Comparison of ENCODE assay signal across 1 fruit fly cellular context in the genomic region with DNA sequence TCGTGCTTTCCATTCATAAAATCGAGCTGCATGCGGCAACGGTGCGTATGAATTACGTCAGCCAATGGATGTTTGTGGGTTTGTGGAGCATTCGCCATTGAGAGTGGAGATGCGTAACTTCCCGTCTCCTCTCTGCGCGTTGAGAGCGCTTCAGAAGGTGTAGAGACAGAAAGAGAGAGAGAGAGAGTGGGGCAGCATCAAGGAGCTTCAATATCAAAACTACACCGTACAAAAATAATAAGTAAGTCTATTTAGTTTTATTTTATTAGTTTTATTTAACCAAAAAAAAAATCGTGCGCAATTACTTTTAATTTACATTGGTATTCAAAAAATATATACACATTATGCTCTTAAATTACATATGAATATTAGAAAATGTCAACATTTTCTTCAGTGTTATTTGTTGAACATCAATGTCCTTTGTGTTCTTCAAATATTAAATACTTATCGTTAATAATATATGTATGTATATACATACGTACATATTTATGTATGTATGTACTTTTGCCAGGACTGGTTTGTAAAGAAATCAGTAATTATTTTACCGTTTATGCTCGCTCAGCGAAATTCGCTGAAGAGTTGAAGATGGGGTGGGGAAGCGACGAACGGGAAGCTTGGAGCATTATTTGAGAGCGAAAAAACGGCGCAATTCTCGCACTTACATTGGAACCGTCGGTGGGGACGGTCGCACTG.
TF ChIP-seq lines count a peak whose summit lies in the region.

Gene CG10365 (plus strand): TSS at position 652 of the 693 bp plus-strand sequence.

TF ChIP-seq in whole organism, embryonic, 481 proteins besides CTCF, POLR2A, EP300 and RAD21 (continued from another document and continues in another):
- TF ChIP-seq CG8290 (GFP tag; optimal IDR thresholded peaks at IDR 0.05; lab: Kevin White, UChicago): peak; percentile 26
- no peak for TF ChIP-seq CG8290 (tag; optimal IDR thresholded peaks at IDR 0.05; lab: Kevin White, UChicago)
- peak; percentile 91 for TF ChIP-seq CG32532 (GFP tag; IDR thresholded peaks at IDR 0.05; lab: Robert Waterston, UW)
- TF ChIP-seq crol (GFP tag; IDR thresholded peaks at IDR 0.05; lab: Robert Waterston, UW): peak; percentile 77
- peak; percentile 81 for TF ChIP-seq ind (GFP tag; optimal IDR thresholded peaks at IDR 0.05; lab: Kevin White, UChicago)
- peak; percentile 16 to 77 for TF ChIP-seq bsh (GFP tag; optimal IDR thresholded peaks at IDR 0.05; lab: Kevin White, UChicago)
- no peak for TF ChIP-seq ro (GFP tag; IDR thresholded peaks at IDR 0.05; lab: Robert Waterston, UW)
- TF ChIP-seq CG17612 (GFP tag; IDR thresholded peaks at IDR 0.05; lab: Robert Waterston, UW): peak; percentile 72
- TF ChIP-seq fru (optimal IDR thresholded peaks at IDR 0.05; lab: Kevin White, UChicago): no peak
- no peak for TF ChIP-seq sima (GFP tag; optimal IDR thresholded peaks at IDR 0.05; lab: Kevin White, UChicago)
- peak in 1 of 2 experiments; percentile 13 for TF ChIP-seq insv (GFP tag; optimal IDR thresholded peaks at IDR 0.05; lab: Kevin White, UChicago)
- TF ChIP-seq mirr (GFP tag; optimal IDR thresholded peaks at IDR 0.05; lab: Kevin White, UChicago): no peak
- TF ChIP-seq Max (GFP tag; optimal IDR thresholded peaks at IDR 0.05; lab: Kevin White, UChicago): no peak
- TF ChIP-seq en (GFP tag; optimal IDR thresholded peaks at IDR 0.05; lab: Kevin White, UChicago): no peak
- TF ChIP-seq emc (GFP tag; optimal IDR thresholded peaks at IDR 0.05; lab: Kevin White, UChicago): no peak
- TF ChIP-seq NFAT (GFP tag; IDR thresholded peaks at IDR 0.05; lab: Robert Waterston, UW): peak; percentile 50; the same call in 1 of the 2 replicates
- TF ChIP-seq pfk (GFP tag; optimal IDR thresholded peaks at IDR 0.05; lab: Kevin White, UChicago): no peak
- TF ChIP-seq eyg (GFP tag; optimal IDR thresholded peaks at IDR 0.05; lab: Kevin White, UChicago): no peak
- TF ChIP-seq toy (GFP tag; IDR thresholded peaks at IDR 0.05; lab: Robert Waterston, UW): no peak
- peak; percentile 85 for TF ChIP-seq CG6683 (GFP tag; optimal IDR thresholded peaks at IDR 0.05; lab: Kevin White, UChicago)
- TF ChIP-seq Myb (GFP tag; optimal IDR thresholded peaks at IDR 0.05; lab: Kevin White, UChicago): no peak
- TF ChIP-seq Atf3 (GFP tag; optimal IDR thresholded peaks at IDR 0.05; lab: Kevin White, UChicago): no peak
- TF ChIP-seq cad (GFP tag; optimal IDR thresholded peaks at IDR 0.05; lab: Kevin White, UChicago): no peak
- no peak for TF ChIP-seq CG12071 (GFP tag; optimal IDR thresholded peaks at IDR 0.05; lab: Kevin White, UChicago)
- TF ChIP-seq MESR4 (GFP tag; optimal IDR thresholded peaks at IDR 0.05; lab: Kevin White, UChicago): no peak
- TF ChIP-seq scrt (GFP tag; optimal IDR thresholded peaks at IDR 0.05; lab: Kevin White, UChicago): peak; percentile 81
- no peak for TF ChIP-seq Bteb2 (GFP tag; optimal IDR thresholded peaks at IDR 0.05; lab: Kevin White, UChicago)
- peak; percentile 85 for TF ChIP-seq Dbx (GFP tag; IDR thresholded peaks at IDR 0.05; lab: Robert Waterston, UW)
- TF ChIP-seq sqz (GFP tag; optimal IDR thresholded peaks at IDR 0.05; lab: Kevin White, UChicago): peak; percentile 52
- TF ChIP-seq CG10959 (GFP tag; IDR thresholded peaks at IDR 0.05; lab: Robert Waterston, UW): no peak
- peak; percentile 85 for TF ChIP-seq lmd (GFP tag; IDR thresholded peaks at IDR 0.05; lab: Robert Waterston, UW)
- TF ChIP-seq CG13296 (GFP tag; optimal IDR thresholded peaks at IDR 0.05; lab: Kevin White, UChicago): peak; percentile 91
- TF ChIP-seq br (optimal IDR thresholded peaks at IDR 0.05; lab: Kevin White, UChicago): no peak
- no peak for TF ChIP-seq ab (GFP tag; optimal IDR thresholded peaks at IDR 0.05; lab: Kevin White, UChicago)
- TF ChIP-seq dysf (GFP tag; IDR thresholded peaks at IDR 0.05; lab: Robert Waterston, UW): peak; percentile 89
- peak; percentile 76 for TF ChIP-seq D19A (tag; optimal IDR thresholded peaks at IDR 0.05; lab: Kevin White, UChicago)
- TF ChIP-seq CG11085 (GFP tag; IDR thresholded peaks at IDR 0.05; lab: Robert Waterston, UW): peak; percentile 76
- peak; percentile 57 for TF ChIP-seq slou (GFP tag; optimal IDR thresholded peaks at IDR 0.05; lab: Kevin White, UChicago)
- peak; percentile 52 for TF ChIP-seq NfI (GFP tag; optimal IDR thresholded peaks at IDR 0.05; lab: Kevin White, UChicago)
- TF ChIP-seq Med (GFP tag; lab: Kevin White, UChicago): peak; percentile 76
- TF ChIP-seq hkb (optimal IDR thresholded peaks at IDR 0.05; lab: Kevin White, UChicago): no peak
- peak; percentile 84 for TF ChIP-seq hkb (GFP tag; IDR thresholded peaks at IDR 0.05; lab: Robert Waterston, UW)
- TF ChIP-seq fu2 (GFP tag; optimal IDR thresholded peaks at IDR 0.05; lab: Kevin White, UChicago): no peak
- TF ChIP-seq Hr51 (GFP tag; optimal IDR thresholded peaks at IDR 0.05; lab: Kevin White, UChicago): peak in 1 of 2 experiments; percentile 97
- TF ChIP-seq z (GFP tag; IDR thresholded peaks at IDR 0.05; lab: Robert Waterston, UW): 0 out of 3 replicates have a peak, but pooled peaks have one; percentile 29
- peak; percentile 90 for TF ChIP-seq CG8388 (GFP tag; optimal IDR thresholded peaks at IDR 0.05; lab: Kevin White, UChicago)
- TF ChIP-seq CG14441 (GFP tag; IDR thresholded peaks at IDR 0.05; lab: Robert Waterston, UW): peak; percentile 83
- TF ChIP-seq Adf1 (GFP tag; IDR thresholded peaks at IDR 0.05; lab: Robert Waterston, UW): peak; percentile 50
- TF ChIP-seq HHEX (GFP tag; optimal IDR thresholded peaks at IDR 0.05; lab: Kevin White, UChicago): peak; percentile 87
- TF ChIP-seq ken (GFP tag; IDR thresholded peaks at IDR 0.05; lab: Robert Waterston, UW): no peak
- peak; percentile 61; the same call in 1 of the 2 replicates for TF ChIP-seq Awh (GFP tag; IDR thresholded peaks at IDR 0.05; lab: Robert Waterston, UW)
- TF ChIP-seq H2.0 (GFP tag; IDR thresholded peaks at IDR 0.05; lab: Robert Waterston, UW): peak; percentile 82
- peak; percentile 59 for TF ChIP-seq B-H2 (GFP tag; optimal IDR thresholded peaks at IDR 0.05; lab: Kevin White, UChicago)
- no peak for TF ChIP-seq Side (GFP tag; optimal IDR thresholded peaks at IDR 0.05; lab: Kevin White, UChicago)
- peak; percentile 74 for TF ChIP-seq CG12104 (GFP tag; optimal IDR thresholded peaks at IDR 0.05; lab: Kevin White, UChicago)
- TF ChIP-seq PHDP (tag; optimal IDR thresholded peaks at IDR 0.05; lab: Kevin White, UChicago): peak; percentile 96
- TF ChIP-seq CG17359 (tag; optimal IDR thresholded peaks at IDR 0.05; lab: Kevin White, UChicago): peak; percentile 93
- TF ChIP-seq CG7928 (GFP tag; optimal IDR thresholded peaks at IDR 0.05; lab: Kevin White, UChicago): no peak
- TF ChIP-seq NC2β (GFP tag; optimal IDR thresholded peaks at IDR 0.05; lab: Kevin White, UChicago): no peak
- TF ChIP-seq CG9609 (GFP tag; optimal IDR thresholded peaks at IDR 0.05; lab: Kevin White, UChicago): no peak
- TF ChIP-seq bbx (GFP tag; IDR thresholded peaks at IDR 0.05; lab: Robert Waterston, UW; ENCODE audit: partially characterized antibody): 0 out of 2 replicates have a peak, but pooled peaks have one; percentile 13
- no peak for TF ChIP-seq Doc2 (GFP tag; IDR thresholded peaks at IDR 0.05; lab: Robert Waterston, UW)
- TF ChIP-seq al (GFP tag; IDR thresholded peaks at IDR 0.05; lab: Robert Waterston, UW): peak; percentile 68
- TF ChIP-seq CG1024 (GFP tag; IDR thresholded peaks at IDR 0.05; lab: Robert Waterston, UW): peak; percentile 60
- no peak for TF ChIP-seq pnt (GFP tag; optimal IDR thresholded peaks at IDR 0.05; lab: Kevin White, UChicago)
- peak; percentile 58 for TF ChIP-seq CG18476 (GFP tag; optimal IDR thresholded peaks at IDR 0.05; lab: Kevin White, UChicago)
- TF ChIP-seq CG2875 (GFP tag; optimal IDR thresholded peaks at IDR 0.05; lab: Kevin White, UChicago): peak; percentile 33
- TF ChIP-seq CG5180 (GFP tag; optimal IDR thresholded peaks at IDR 0.05; lab: Kevin White, UChicago): peak; percentile 70
- TF ChIP-seq vfl (GFP tag; optimal IDR thresholded peaks at IDR 0.05; lab: Kevin White, UChicago): no peak
- no peak for TF ChIP-seq yki (optimal IDR thresholded peaks at IDR 0.05; lab: Kevin White, UChicago)
- peak; percentile 79 for TF ChIP-seq ttk (GFP tag; IDR thresholded peaks at IDR 0.05; lab: Robert Waterston, UW)
- no peak for TF ChIP-seq pros (GFP tag; optimal IDR thresholded peaks at IDR 0.05; lab: Kevin White, UChicago)
- peak; percentile 78 to 89 for TF ChIP-seq Trl (optimal IDR thresholded peaks at IDR 0.05; lab: Kevin White, UChicago)
- no peak for TF ChIP-seq Trl (GFP tag; optimal IDR thresholded peaks at IDR 0.05; lab: Kevin White, UChicago)
- TF ChIP-seq CG18599 (GFP tag; optimal IDR thresholded peaks at IDR 0.05; lab: Kevin White, UChicago): peak; percentile 95
- peak; percentile 56 for TF ChIP-seq CG18764 (GFP tag; optimal IDR thresholded peaks at IDR 0.05; lab: Kevin White, UChicago)
- TF ChIP-seq CG3281 (GFP tag; optimal IDR thresholded peaks at IDR 0.05; lab: Kevin White, UChicago): peak; percentile 86
- TF ChIP-seq Hand (GFP tag; optimal IDR thresholded peaks at IDR 0.05; lab: Kevin White, UChicago): peak; percentile 88
- no peak for TF ChIP-seq CG31224 (GFP tag; IDR thresholded peaks at IDR 0.05; lab: Robert Waterston, UW)
- peak; percentile 33 for TF ChIP-seq corto (GFP tag; optimal IDR thresholded peaks at IDR 0.05; lab: Kevin White, UChicago)
- no peak for TF ChIP-seq slp2 (GFP tag; optimal IDR thresholded peaks at IDR 0.05; lab: Kevin White, UChicago)
- peak; percentile 65 for TF ChIP-seq CG5245 (GFP tag; optimal IDR thresholded peaks at IDR 0.05; lab: Kevin White, UChicago)
- TF ChIP-seq tup (GFP tag; optimal IDR thresholded peaks at IDR 0.05; lab: Kevin White, UChicago): no peak
- TF ChIP-seq CG17361 (GFP tag; IDR thresholded peaks at IDR 0.05; lab: Robert Waterston, UW): peak; percentile 92
- no peak for TF ChIP-seq disco-r (GFP tag; optimal IDR thresholded peaks at IDR 0.05; lab: Kevin White, UChicago)
- TF ChIP-seq crp (GFP tag; optimal IDR thresholded peaks at IDR 0.05; lab: Kevin White, UChicago): peak in 1 of 2 experiments; percentile 46
- TF ChIP-seq mld (GFP tag; IDR thresholded peaks at IDR 0.05; lab: Robert Waterston, UW; ENCODE audit: partially characterized antibody): no peak
- peak; percentile 96 for TF ChIP-seq CG7839 (tag; optimal IDR thresholded peaks at IDR 0.05; lab: Kevin White, UChicago)
- TF ChIP-seq ash1 (GFP tag; optimal IDR thresholded peaks at IDR 0.05; lab: Kevin White, UChicago): no peak
- peak; percentile 58; the same call in 1 of the 3 replicates for TF ChIP-seq ase (GFP tag; IDR thresholded peaks at IDR 0.05; lab: Robert Waterston, UW)
- TF ChIP-seq CG8765 (GFP tag; IDR thresholded peaks at IDR 0.05; lab: Robert Waterston, UW): no peak
- TF ChIP-seq HLH4C (GFP tag; IDR thresholded peaks at IDR 0.05; lab: Robert Waterston, UW; ENCODE audit: partially characterized antibody): no peak
- no peak for TF ChIP-seq CG15073 (GFP tag; optimal IDR thresholded peaks at IDR 0.05; lab: Kevin White, UChicago)
- TF ChIP-seq onecut (GFP tag; IDR thresholded peaks at IDR 0.05; lab: Robert Waterston, UW): peak; percentile 74
- TF ChIP-seq maf-S (GFP tag; optimal IDR thresholded peaks at IDR 0.05; lab: Kevin White, UChicago): no peak
- peak; percentile 58 for TF ChIP-seq CG17829 (tag; optimal IDR thresholded peaks at IDR 0.05; lab: Kevin White, UChicago)
- no peak for TF ChIP-seq CG9876 (GFP tag; optimal IDR thresholded peaks at IDR 0.05; lab: Kevin White, UChicago)
- no peak for TF ChIP-seq CG13287 (GFP tag; IDR thresholded peaks at IDR 0.05; lab: Robert Waterston, UW; ENCODE audit: partially characterized antibody)
- TF ChIP-seq wdn (GFP tag; IDR thresholded peaks at IDR 0.05; lab: Robert Waterston, UW): peak; percentile 70
- peak; percentile 65 for TF ChIP-seq ssp (GFP tag; IDR thresholded peaks at IDR 0.05; lab: Robert Waterston, UW)
- TF ChIP-seq HLHmδ (GFP tag; optimal IDR thresholded peaks at IDR 0.05; lab: Kevin White, UChicago): no peak
- peak; percentile 81 for TF ChIP-seq Ssrp (tag; optimal IDR thresholded peaks at IDR 0.05; lab: Kevin White, UChicago)
- no peak for TF ChIP-seq CG30431 (GFP tag; optimal IDR thresholded peaks at IDR 0.05; lab: Kevin White, UChicago)
- TF ChIP-seq jing (GFP tag; optimal IDR thresholded peaks at IDR 0.05; lab: Kevin White, UChicago): no peak
- TF ChIP-seq CG11504 (tag; optimal IDR thresholded peaks at IDR 0.05; lab: Kevin White, UChicago): peak; percentile 95
- TF ChIP-seq jigr1 (GFP tag; IDR thresholded peaks at IDR 0.05; lab: Robert Waterston, UW): no peak
- peak; percentile 93 for TF ChIP-seq CoRest (tag; optimal IDR thresholded peaks at IDR 0.05; lab: Kevin White, UChicago)
- no peak for TF ChIP-seq ham (GFP tag; IDR thresholded peaks at IDR 0.05; lab: Robert Waterston, UW)
- TF ChIP-seq Eip74EF (GFP tag; optimal IDR thresholded peaks at IDR 0.05; lab: Kevin White, UChicago): peak in 1 of 2 experiments; percentile 93
- peak; percentile 64 for TF ChIP-seq CG8281 (tag; optimal IDR thresholded peaks at IDR 0.05; lab: Kevin White, UChicago)
- TF ChIP-seq CG7963 (GFP tag; IDR thresholded peaks at IDR 0.05; lab: Robert Waterston, UW; ENCODE audit: partially characterized antibody): no peak
- peak; percentile 76 for TF ChIP-seq Ravus (GFP tag; IDR thresholded peaks at IDR 0.05; lab: Robert Waterston, UW)
- TF ChIP-seq MBD-R2 (GFP tag; IDR thresholded peaks at IDR 0.05; lab: Robert Waterston, UW): peak; percentile 35; the same call in 1 of the 2 replicates
- TF ChIP-seq CG12391 (tag; optimal IDR thresholded peaks at IDR 0.05; lab: Kevin White, UChicago): peak; percentile 94
- peak; percentile 77 for TF ChIP-seq Xbp1 (GFP tag; optimal IDR thresholded peaks at IDR 0.05; lab: Kevin White, UChicago)
- TF ChIP-seq salm (tag; optimal IDR thresholded peaks at IDR 0.05; lab: Kevin White, UChicago): peak; percentile 83
- peak; percentile 87 for TF ChIP-seq CG15011 (GFP tag; optimal IDR thresholded peaks at IDR 0.05; lab: Kevin White, UChicago)
- TF ChIP-seq nerfin-2 (GFP tag; IDR thresholded peaks at IDR 0.05; lab: Robert Waterston, UW; ENCODE audit: partially characterized antibody): no peak
- TF ChIP-seq bigmax (GFP tag; optimal IDR thresholded peaks at IDR 0.05; lab: Kevin White, UChicago): no peak
- TF ChIP-seq CG4820 (GFP tag; optimal IDR thresholded peaks at IDR 0.05; lab: Kevin White, UChicago): peak; percentile 49
- no peak for TF ChIP-seq Elba2 (GFP tag; optimal IDR thresholded peaks at IDR 0.05; lab: Kevin White, UChicago)
- TF ChIP-seq rib (GFP tag; IDR thresholded peaks at IDR 0.05; lab: Robert Waterston, UW): peak; percentile 12; the same call in 1 of the 2 replicates
- TF ChIP-seq CrebB (tag; optimal IDR thresholded peaks at IDR 0.05; lab: Kevin White, UChicago): peak; percentile 72
- peak; percentile 45 for TF ChIP-seq trem (tag; optimal IDR thresholded peaks at IDR 0.05; lab: Kevin White, UChicago)
- peak; percentile 67 for TF ChIP-seq tin (GFP tag; optimal IDR thresholded peaks at IDR 0.05; lab: Kevin White, UChicago)
